Fruit fly (Drosophila melanogaster): ENCODE data around the gene Ugt36F1.

The Ugt36F1 gene

DNA sequence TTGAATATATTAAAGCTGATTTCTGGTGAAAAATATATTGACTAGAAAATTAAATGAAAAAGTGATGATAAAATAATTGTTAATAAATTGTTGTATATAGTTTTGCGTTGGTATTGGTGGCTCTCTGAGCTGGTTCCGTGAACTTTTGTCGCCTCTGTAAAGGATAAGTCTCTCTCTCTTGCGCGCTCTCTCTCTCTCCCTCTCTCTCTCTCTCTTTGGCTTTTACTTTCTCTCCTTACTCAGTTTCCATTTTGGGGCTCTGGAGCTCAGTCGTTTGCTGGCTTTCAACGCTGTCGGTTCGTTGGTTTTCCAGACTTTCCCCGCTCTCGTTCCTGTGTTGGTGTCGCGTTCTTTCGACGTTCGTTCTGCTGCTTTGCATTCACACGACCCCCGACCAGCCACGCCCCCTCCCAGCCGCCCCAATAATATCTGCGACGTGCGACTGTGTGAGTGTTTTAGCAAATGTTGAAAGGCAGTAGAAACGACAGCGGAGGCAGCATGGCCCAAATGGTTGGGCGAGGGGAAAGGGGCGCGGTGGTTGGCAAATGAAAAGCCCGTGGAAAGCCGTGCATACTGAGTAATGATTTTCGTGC is 25.9 kb downstream of the Ugt36F1 start, which contains the start of gene CG17321:
TSS of gene CG17321 (plus strand) at position 268 of the 593 bp plus-strand sequence.
- TF ChIP-seq Hr96 (GFP tag; optimal IDR thresholded peaks at IDR 0.05) (no peak), CG14711 (tag; optimal IDR thresholded peaks at IDR 0.05) (no peak), bab1 (GFP tag; optimal IDR thresholded peaks at IDR 0.05) (no peak), Crg-1 (GFP tag; optimal IDR thresholded peaks at IDR 0.05) (no peak), CG7101 (tag; optimal IDR thresholded peaks at IDR 0.05) (no peak), Clk (GFP tag; optimal IDR thresholded peaks at IDR 0.05) (no peak), toe (GFP tag; optimal IDR thresholded peaks at IDR 0.05) (no peak), cnc (optimal IDR thresholded peaks at IDR 0.05) (no peak), kay (GFP tag; ENCODE audit: borderline replicate concordance) (no peak), CG5204 (GFP tag; optimal IDR thresholded peaks at IDR 0.05) (no peak), CG1620 (GFP tag; optimal IDR thresholded peaks at IDR 0.05) (no peak), CG12768 (GFP tag; optimal IDR thresholded peaks at IDR 0.05) (no peak), CG33017 (tag; optimal IDR thresholded peaks at IDR 0.05) (no peak)

- TF ChIP-seq CG12768 (GFP tag; optimal IDR thresholded peaks at IDR 0.05) (no peak), Crg-1 (GFP tag; optimal IDR thresholded peaks at IDR 0.05) (no peak), tj (GFP tag; optimal IDR thresholded peaks at IDR 0.05) (no peak), CG7101 (tag; optimal IDR thresholded peaks at IDR 0.05) (no peak), CG5204 (GFP tag; optimal IDR thresholded peaks at IDR 0.05) (no peak), kay (GFP tag; ENCODE audit: borderline replicate concordance) (no peak)
Observed at dm6 chr2L:18846175-18846574, 27.0 kb downstream of the Ugt36F1 start.

DNA sequence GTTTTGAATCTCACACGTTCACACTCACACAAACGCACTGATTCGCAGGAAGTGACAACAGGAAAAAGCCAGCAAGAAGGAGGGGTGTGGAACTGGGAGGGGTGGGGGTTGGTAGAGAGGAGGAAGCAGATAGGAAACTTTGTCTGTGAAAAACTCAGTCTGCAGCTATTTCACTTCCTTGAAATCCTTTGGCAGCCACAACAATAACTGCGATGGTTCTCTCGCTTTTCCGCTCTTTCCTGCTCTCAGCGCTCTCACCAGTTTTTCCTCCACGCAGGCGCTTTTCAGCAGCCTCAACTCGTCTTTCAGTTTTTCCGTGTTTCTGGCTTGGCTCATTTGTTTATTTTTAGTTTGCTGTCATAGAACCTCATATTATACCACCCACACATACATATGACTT is 27.7 kb downstream of the Ugt36F1 start:
- TF ChIP-seq CG7101 (tag; optimal IDR thresholded peaks at IDR 0.05) (no peak), kay (GFP tag; ENCODE audit: borderline replicate concordance) (peak; percentile 13), ovo (GFP tag; optimal IDR thresholded peaks at IDR 0.05) (no peak), Clk (GFP tag; optimal IDR thresholded peaks at IDR 0.05) (no peak), Crg-1 (GFP tag; optimal IDR thresholded peaks at IDR 0.05) (no peak), CG1620 (GFP tag; optimal IDR thresholded peaks at IDR 0.05) (no peak), cic (GFP tag; optimal IDR thresholded peaks at IDR 0.05) (no peak), Hr96 (GFP tag; optimal IDR thresholded peaks at IDR 0.05) (no peak), CG5204 (GFP tag; optimal IDR thresholded peaks at IDR 0.05) (no peak)

- TF ChIP-seq CG7101 (tag; optimal IDR thresholded peaks at IDR 0.05), result no peak
- no peak for TF ChIP-seq CG1620 (GFP tag; optimal IDR thresholded peaks at IDR 0.05)
- no peak for TF ChIP-seq bab1 (GFP tag; optimal IDR thresholded peaks at IDR 0.05)
- no peak for TF ChIP-seq CG12768 (GFP tag; optimal IDR thresholded peaks at IDR 0.05)
- TF ChIP-seq Mnt (GFP tag; optimal IDR thresholded peaks at IDR 0.05), result no peak
- no peak for TF ChIP-seq toe (GFP tag; optimal IDR thresholded peaks at IDR 0.05)
- no peak for TF ChIP-seq Hr96 (GFP tag; optimal IDR thresholded peaks at IDR 0.05)
- no peak for TF ChIP-seq CG5204 (GFP tag; optimal IDR thresholded peaks at IDR 0.05)
- TF ChIP-seq CG14711 (tag; optimal IDR thresholded peaks at IDR 0.05), result no peak
- TF ChIP-seq kay (GFP tag; ENCODE audit: borderline replicate concordance), result no peak
- no peak for TF ChIP-seq pad (GFP tag; optimal IDR thresholded peaks at IDR 0.05)
- TF ChIP-seq CG33017 (tag; optimal IDR thresholded peaks at IDR 0.05), result no peak
- TF ChIP-seq CG7045 (GFP tag; optimal IDR thresholded peaks at IDR 0.05), result no peak
- no peak for TF ChIP-seq cic (GFP tag; optimal IDR thresholded peaks at IDR 0.05)
- TF ChIP-seq tj (GFP tag; optimal IDR thresholded peaks at IDR 0.05), result no peak
- no peak for TF ChIP-seq ovo (GFP tag; optimal IDR thresholded peaks at IDR 0.05)
- no peak for TF ChIP-seq Crg-1 (GFP tag; optimal IDR thresholded peaks at IDR 0.05)
Observed at dm6 chr2L:18852249-18852648, 33.1 kb downstream of the Ugt36F1 start.

DNA sequence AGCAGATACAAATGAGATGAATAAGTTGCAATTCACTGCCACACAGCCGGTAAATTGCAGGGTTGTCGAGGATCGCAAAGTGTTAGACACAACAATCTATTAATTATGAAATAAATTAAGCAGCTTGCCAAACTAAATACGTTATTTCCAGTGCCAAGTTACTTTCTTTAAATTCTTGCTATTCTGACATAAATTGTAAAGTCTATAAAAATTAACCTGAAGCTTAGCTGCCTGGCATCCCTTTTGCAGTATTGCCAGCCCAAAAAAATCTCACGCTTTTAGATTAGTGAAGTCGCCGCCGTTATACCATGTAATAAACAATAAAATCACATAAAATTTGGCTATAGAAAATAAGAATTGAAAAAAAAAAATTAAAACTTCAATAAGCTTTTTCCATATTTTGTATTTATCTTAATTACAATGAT is 38.5 kb downstream of the Ugt36F1 start:
- TF ChIP-seq bab1 (GFP tag; optimal IDR thresholded peaks at IDR 0.05), result peak; percentile 96
- peak; percentile 95 for TF ChIP-seq CG12768 (GFP tag; optimal IDR thresholded peaks at IDR 0.05)
- TF ChIP-seq Crg-1 (GFP tag; optimal IDR thresholded peaks at IDR 0.05), result peak; percentile 89
- TF ChIP-seq kay (GFP tag; ENCODE audit: borderline replicate concordance), result peak; percentile 95
- TF ChIP-seq ovo (GFP tag; optimal IDR thresholded peaks at IDR 0.05), result peak; percentile 60
- peak; percentile 93 for TF ChIP-seq CG11617 (GFP tag; optimal IDR thresholded peaks at IDR 0.05)
- peak; percentile 95 for TF ChIP-seq CG33017 (tag; optimal IDR thresholded peaks at IDR 0.05)
- peak; percentile 95 for TF ChIP-seq toe (GFP tag; optimal IDR thresholded peaks at IDR 0.05)
- TF ChIP-seq pad (GFP tag; optimal IDR thresholded peaks at IDR 0.05), result peak; percentile 84
- TF ChIP-seq Clk (GFP tag; optimal IDR thresholded peaks at IDR 0.05), result peak; percentile 84
- TF ChIP-seq CG7101 (tag; optimal IDR thresholded peaks at IDR 0.05), result peak; percentile 95
- peak; percentile 99 for TF ChIP-seq CG14711 (tag; optimal IDR thresholded peaks at IDR 0.05)
- TF ChIP-seq Hr96 (GFP tag; optimal IDR thresholded peaks at IDR 0.05), result peak; percentile 92
- peak; percentile 76 for TF ChIP-seq tj (GFP tag; optimal IDR thresholded peaks at IDR 0.05)
- peak; percentile 52 for TF ChIP-seq cic (GFP tag; optimal IDR thresholded peaks at IDR 0.05)
- peak; percentile 93 for TF ChIP-seq CG5204 (GFP tag; optimal IDR thresholded peaks at IDR 0.05)
- TF ChIP-seq CG7045 (GFP tag; optimal IDR thresholded peaks at IDR 0.05), result peak; percentile 93
- peak; percentile 86 to 90 for TF ChIP-seq cnc (optimal IDR thresholded peaks at IDR 0.05)
- peak; percentile 91 for TF ChIP-seq CG1620 (GFP tag; optimal IDR thresholded peaks at IDR 0.05)
- TF ChIP-seq Mnt (GFP tag; optimal IDR thresholded peaks at IDR 0.05), result peak; percentile 80

- TF ChIP-seq cic (GFP tag; optimal IDR thresholded peaks at IDR 0.05), result no peak
- TF ChIP-seq kay (GFP tag; ENCODE audit: borderline replicate concordance), result peak; percentile 79
- TF ChIP-seq bab1 (GFP tag; optimal IDR thresholded peaks at IDR 0.05), result peak; percentile 31
- peak; percentile 10 for TF ChIP-seq CG1620 (GFP tag; optimal IDR thresholded peaks at IDR 0.05)
- TF ChIP-seq Mnt (GFP tag; optimal IDR thresholded peaks at IDR 0.05), result peak; percentile 7
Observed at dm6 chr2L:18858661-18859532, 39.8 kb downstream of the Ugt36F1 start, which contains the start of the genes CG10602 and mRpL13. CG10602 (minus strand) TSS chr2L:18859248. mRpL13 (minus strand) TSS chr2L:18859248.
